Fruit fly (Drosophila melanogaster) whole organism, pupa: ENCODE measurements around the gene LysD.

ENCODE experiments used
- CG10348 ChIP-seq: fragments of 200-800 bp; sonication (Bioruptor generic); IDR thresholded peaks from 2 replicates; pipeline ENCODE4 v1.3.6; 2022; ENCODE audit warnings: missing biosample characterization, missing genetic modification characterization
- CG12605 ChIP-seq: fragments of 200-800 bp; sonication (Bioruptor generic); IDR thresholded peaks from 2 replicates; pipeline ENCODE4 v1.3.6; 2022; ENCODE audit warnings: missing biosample characterization, missing genetic modification characterization
- CG13204 ChIP-seq: fragments of 200-800 bp; sonication (Bioruptor generic); optimal IDR thresholded peaks from 2 replicates; lab custom pipeline; 2018; ENCODE audit warnings: missing biosample characterization, mild to moderate bottlenecking, missing genetic modification characterization, moderate library complexity
- CG14655 ChIP-seq: fragments of 200-800 bp; sonication (Bioruptor generic); optimal IDR thresholded peaks from 3 replicates; lab custom pipeline; 2017; ENCODE audit warnings: mild to moderate bottlenecking, missing biosample characterization, missing genetic modification reagents, missing genetic modification characterization
- CG15710 ChIP-seq: fragments of 200-800 bp; sonication (Bioruptor generic); optimal IDR thresholded peaks from 2 replicates; lab custom pipeline; 2018; ENCODE audit warnings: missing biosample characterization, mild to moderate bottlenecking, missing genetic modification characterization, moderate library complexity
- CG17806 ChIP-seq: fragments of 200-800 bp; sonication (Bioruptor generic); optimal IDR thresholded peaks from 2 replicates; lab custom pipeline; 2018; ENCODE audit warnings: missing biosample characterization, mild to moderate bottlenecking, missing genetic modification characterization, moderate library complexity
- CG32121 ChIP-seq: fragments of 200-800 bp; sonication (Bioruptor generic); IDR thresholded peaks from 2 replicates; pipeline ENCODE4 v1.3.6; 2022; ENCODE audit warnings: missing biosample characterization, missing genetic modification characterization
- CG34367 ChIP-seq: fragments of 200-800 bp; sonication (Bioruptor generic); optimal IDR thresholded peaks from 2 replicates; lab custom pipeline; 2018; ENCODE audit warnings: missing biosample characterization, mild to moderate bottlenecking, missing genetic modification characterization
- CG4496 ChIP-seq: fragments of 200-800 bp; sonication (Bioruptor generic); IDR thresholded peaks from 3 replicates; pipeline ENCODE4 v1.3.6; 2022; ENCODE audit warnings: missing biosample characterization, missing genetic modification characterization
- CG8159 ChIP-seq: fragments of 200-800 bp; sonication (Bioruptor generic); optimal IDR thresholded peaks from 3 replicates; lab custom pipeline; 2018; ENCODE audit warnings: missing biosample characterization, mild to moderate bottlenecking, missing genetic modification characterization, moderate library complexity
- CG8301 ChIP-seq: fragments of 200-800 bp; sonication (Bioruptor generic); optimal IDR thresholded peaks from 2 replicates; lab custom pipeline; 2018; ENCODE audit warnings: missing biosample characterization, mild to moderate bottlenecking, missing genetic modification characterization
- CG9948 ChIP-seq: fragments of 200-800 bp; sonication (Bioruptor generic); optimal IDR thresholded peaks from 2 replicates; lab custom pipeline; 2018; ENCODE audit warnings: missing biosample characterization, mild to moderate bottlenecking, missing genetic modification characterization, moderate library complexity
- D1 ChIP-seq: fragments of 200-800 bp; sonication (Bioruptor generic); optimal IDR thresholded peaks from 2 replicates; lab custom pipeline; 2018; ENCODE audit warnings: missing biosample characterization, mild to moderate bottlenecking, missing genetic modification characterization, moderate library complexity
- EcR ChIP-seq: fragments of 200-800 bp; sonication (Bioruptor generic); optimal IDR thresholded peaks from 3 replicates; lab custom pipeline; 2019; ENCODE audit warnings: missing biosample characterization, missing genetic modification characterization, mild to moderate bottlenecking, moderate library complexity, missing genetic modification reagents
- Ets98B ChIP-seq: fragments of 200-800 bp; sonication (Bioruptor generic); IDR thresholded peaks from 2 replicates; pipeline ENCODE4 v1.3.6; 2022; ENCODE audit warnings: missing biosample characterization, missing genetic modification characterization
- Pif1A ChIP-seq: fragments of 200-800 bp; sonication (Bioruptor generic); optimal IDR thresholded peaks from 3 replicates; lab custom pipeline; 2016; ENCODE audit warnings: missing biosample characterization, missing genetic modification characterization
- Pif1B ChIP-seq: fragments of 200-800 bp; sonication (Bioruptor generic); optimal IDR thresholded peaks from 3 replicates; lab custom pipeline; 2016; ENCODE audit warnings: missing biosample characterization, missing genetic modification characterization
- Snoo ChIP-seq: fragments of 200-800 bp; sonication (Bioruptor generic); optimal IDR thresholded peaks from 3 replicates; lab custom pipeline; 2017; ENCODE audit warnings: missing biosample characterization, mild to moderate bottlenecking, missing genetic modification characterization, inconsistent platforms
- fd96Ca ChIP-seq: fragments of 200-800 bp; sonication (Bioruptor generic); IDR thresholded peaks from 3 replicates; pipeline ENCODE4 v1.3.6; 2022; ENCODE audit warnings: missing biosample characterization, missing genetic modification characterization
- gl ChIP-seq: fragments of 200-800 bp; sonication (Bioruptor generic); optimal IDR thresholded peaks from 2 replicates; lab custom pipeline; 2018; ENCODE audit warnings: missing biosample characterization, mild to moderate bottlenecking, missing genetic modification characterization
- rn ChIP-seq: fragments of 200-800 bp; sonication (Bioruptor generic); IDR thresholded peaks from 2 replicates; pipeline ENCODE4 v1.3.6; 2022; ENCODE audit warnings: missing biosample characterization, missing genetic modification characterization

Gene LysD

DNA sequence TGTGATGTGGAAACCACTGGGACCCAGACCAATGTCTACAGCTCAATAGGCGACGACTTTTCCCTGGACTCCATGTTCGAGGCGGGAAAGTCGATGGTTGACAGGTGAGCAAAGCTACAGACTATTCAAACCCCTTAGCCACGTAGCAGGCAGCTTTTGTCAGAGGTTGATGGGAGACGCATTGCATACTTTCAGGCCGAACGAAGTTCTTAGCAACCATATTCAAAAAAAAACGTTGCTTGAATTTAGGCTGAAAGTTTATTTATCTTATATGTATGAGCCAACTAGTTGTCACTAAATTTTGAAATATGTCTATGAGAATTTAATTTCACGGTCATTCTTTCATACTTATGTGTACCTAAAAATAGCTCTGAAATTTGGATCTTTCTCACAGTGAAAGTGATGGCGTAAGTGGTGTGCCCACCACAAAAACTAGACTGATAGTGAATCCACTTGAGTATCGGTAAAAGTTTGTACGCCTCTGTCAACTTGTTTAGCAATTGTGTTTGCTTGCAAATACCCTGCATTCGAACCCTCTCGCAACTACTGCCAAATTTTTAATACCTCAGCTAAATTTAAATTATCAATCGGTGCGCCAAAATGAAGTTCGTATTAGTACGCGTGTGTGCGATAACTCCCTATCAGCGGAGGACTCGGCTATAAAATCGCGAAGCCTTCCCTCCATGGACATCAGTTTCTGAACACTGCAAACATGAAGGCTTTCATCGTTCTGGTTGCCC lies 4.1 kb downstream of the LysD start, which contains the start of gene LysB:
Gene LysB, plus strand, starts transcription at position 690 of the 740 bp plus-strand sequence.
- no peak for TF ChIP-seq D1 (tag; lab: Kevin White, UChicago)
- TF ChIP-seq CG14655: no peak
- no peak for TF ChIP-seq CG8159
- TF ChIP-seq CG8301 (tag; lab: Kevin White, UChicago): no peak
- TF ChIP-seq CG32121 (GFP tag; lab: Robert Waterston, UW): no peak
- no peak for TF ChIP-seq CG34367 (tag; lab: Kevin White, UChicago)
- TF ChIP-seq rn: no peak
- TF ChIP-seq Pif1B (GFP tag; lab: Kevin White, UChicago): no peak
- no peak for TF ChIP-seq Pif1A (GFP tag; lab: Kevin White, UChicago)
- no peak for TF ChIP-seq fd96Ca (GFP tag; lab: Robert Waterston, UW)
- no peak for TF ChIP-seq EcR (GFP tag; lab: Kevin White, UChicago)
- no peak for TF ChIP-seq CG10348 (GFP tag; lab: Robert Waterston, UW)
- no peak for TF ChIP-seq CG4496 (GFP tag; lab: Robert Waterston, UW)
- TF ChIP-seq CG13204 (GFP tag; lab: Kevin White, UChicago): no peak
- TF ChIP-seq Ets98B: no peak
- TF ChIP-seq Snoo (tag; lab: Kevin White, UChicago): no peak
- no peak for TF ChIP-seq CG15710 (tag; lab: Kevin White, UChicago)
- TF ChIP-seq gl (tag; lab: Kevin White, UChicago): no peak
- TF ChIP-seq CG9948 (tag; lab: Kevin White, UChicago): no peak
- TF ChIP-seq CG17806 (tag; lab: Kevin White, UChicago): no peak
- TF ChIP-seq, all 21 proteins: peak for 0

DNA sequence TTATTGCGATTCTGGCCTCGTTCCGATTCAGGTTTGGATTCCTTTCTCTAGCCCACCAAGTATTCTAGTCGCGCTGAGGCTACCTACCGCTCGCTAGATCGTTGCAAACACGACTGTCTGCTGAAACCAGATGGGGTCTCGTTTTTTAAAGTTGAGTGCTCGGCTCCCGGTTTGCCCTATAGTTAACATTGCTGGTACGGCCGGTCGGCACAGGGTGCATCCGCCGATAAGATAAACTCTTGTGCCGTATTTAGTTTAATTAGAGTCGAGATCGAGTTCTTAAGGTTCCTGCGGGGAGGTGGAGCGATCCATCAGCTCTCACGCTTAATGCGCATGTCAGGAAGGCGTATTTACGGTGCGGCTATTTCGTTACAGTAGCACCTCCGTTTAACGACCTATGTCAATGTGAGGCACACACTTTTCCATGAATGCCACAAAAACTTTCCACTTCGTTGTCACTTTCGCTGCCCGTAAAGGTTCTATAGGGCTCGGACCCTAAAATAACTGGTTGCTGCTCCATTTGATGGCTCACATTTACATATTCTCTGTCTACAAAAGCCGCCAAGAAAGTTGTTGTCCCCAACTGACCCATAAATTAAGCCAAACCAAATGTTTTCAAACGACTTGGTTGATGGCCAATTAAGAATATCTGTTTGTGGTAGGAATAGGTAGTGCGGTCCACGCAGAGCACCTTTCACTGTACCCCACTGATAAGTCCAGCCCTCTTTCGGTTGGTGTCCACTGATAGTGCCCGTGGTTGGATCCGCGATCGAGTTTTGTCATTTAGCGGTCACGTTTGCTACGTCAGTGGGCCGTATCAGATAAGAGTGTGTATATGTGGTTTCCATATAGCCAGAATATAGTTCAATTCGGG lies 6.1 kb downstream of the LysD start, which contains the start of gene CG9119:
Gene CG9119, minus strand, starts transcription at position 122 of the 874 bp plus-strand sequence.
- peak; percentile 51 for TF ChIP-seq CG14655
- TF ChIP-seq rn: no peak
- TF ChIP-seq Pif1B (GFP tag; lab: Kevin White, UChicago): no peak
- peak; percentile 30 for TF ChIP-seq CG8301 (tag; lab: Kevin White, UChicago)
- TF ChIP-seq CG17806 (tag; lab: Kevin White, UChicago): peak; percentile 8
- TF ChIP-seq Ets98B: no peak
- no peak for TF ChIP-seq gl (tag; lab: Kevin White, UChicago)
- peak; percentile 6 for TF ChIP-seq Pif1A (GFP tag; lab: Kevin White, UChicago)
- peak; percentile 82 for TF ChIP-seq EcR (GFP tag; lab: Kevin White, UChicago)
- TF ChIP-seq CG12605 (GFP tag; lab: Robert Waterston, UW): no peak
- no peak for TF ChIP-seq Snoo (tag; lab: Kevin White, UChicago)
- peak; percentile 21 for TF ChIP-seq CG13204 (GFP tag; lab: Kevin White, UChicago)
- TF ChIP-seq CG9948 (tag; lab: Kevin White, UChicago): peak; percentile 30
- TF ChIP-seq CG32121 (GFP tag; lab: Robert Waterston, UW): no peak
- TF ChIP-seq CG15710 (tag; lab: Kevin White, UChicago): peak; percentile 54
- TF ChIP-seq fd96Ca (GFP tag; lab: Robert Waterston, UW): peak; percentile 38; the same call in 1 of the 3 replicates
- TF ChIP-seq CG8159: peak; percentile 55
- no peak for TF ChIP-seq CG34367 (tag; lab: Kevin White, UChicago)
- TF ChIP-seq D1 (tag; lab: Kevin White, UChicago): no peak

dm6 chr3L:1203855-1204431 lies 7.1 kb downstream of the LysD start:
- TF ChIP-seq CG4496 (GFP tag; lab: Robert Waterston, UW) (peak; percentile 52; the same call in 2 of the 3 replicates), D1 (tag; lab: Kevin White, UChicago) (no peak), CG10348 (GFP tag; lab: Robert Waterston, UW) (no peak)

DNA sequence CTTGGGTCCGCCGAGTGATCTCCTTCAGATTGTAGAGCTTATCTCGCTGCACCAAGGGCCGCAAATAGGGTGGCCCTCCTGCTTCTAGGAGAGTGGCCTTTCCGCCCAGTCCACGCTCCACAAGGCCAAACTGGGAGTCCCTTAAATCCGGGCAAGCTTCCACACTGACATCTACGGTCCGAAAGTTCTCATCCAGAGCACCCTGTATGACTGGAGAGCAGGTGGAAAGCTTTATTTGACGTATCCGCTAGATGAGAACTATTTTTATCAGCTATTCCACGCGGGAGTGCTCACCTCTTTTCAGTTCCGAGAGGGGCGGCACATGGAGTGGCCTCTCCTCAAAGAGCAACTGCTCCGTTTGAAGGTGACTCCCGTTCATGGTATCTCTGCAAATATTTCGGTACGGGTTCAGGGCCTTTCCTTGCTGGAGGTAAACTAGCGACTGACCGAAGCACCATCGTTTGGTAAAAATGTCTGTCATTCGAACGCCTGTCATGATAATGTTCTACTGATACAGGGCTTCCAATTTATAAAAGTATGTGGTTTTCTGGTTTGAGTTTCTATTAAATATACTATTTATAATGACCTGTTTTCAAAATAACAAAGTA lies 8.3 kb downstream of the LysD start, which contains the start of gene meep:
Gene meep, minus strand, starts transcription at position 449 of the 608 bp plus-strand sequence.
- no peak for TF ChIP-seq fd96Ca (GFP tag; lab: Robert Waterston, UW)
- no peak for TF ChIP-seq CG8301 (tag; lab: Kevin White, UChicago)
- TF ChIP-seq CG9948 (tag; lab: Kevin White, UChicago): no peak
- TF ChIP-seq CG12605 (GFP tag; lab: Robert Waterston, UW): no peak
- no peak for TF ChIP-seq rn
- no peak for TF ChIP-seq CG4496 (GFP tag; lab: Robert Waterston, UW)
- no peak for TF ChIP-seq CG14655
- TF ChIP-seq Snoo (tag; lab: Kevin White, UChicago): no peak
- no peak for TF ChIP-seq CG13204 (GFP tag; lab: Kevin White, UChicago)
- no peak for TF ChIP-seq CG15710 (tag; lab: Kevin White, UChicago)
- TF ChIP-seq CG34367 (tag; lab: Kevin White, UChicago): no peak
- TF ChIP-seq CG10348 (GFP tag; lab: Robert Waterston, UW): no peak
- no peak for TF ChIP-seq CG17806 (tag; lab: Kevin White, UChicago)
